Fruit fly (Drosophila melanogaster): Measurements from ENCODE around the gene lost.

Gene lost

dm6 chr3R:4394654-4395581 is 8.0 kb upstream of the lost start (continued):
- TF ChIP-seq so (GFP tag; IDR thresholded peaks at IDR 0.05) = peak; percentile 80; the same call in 2 of the 3 replicates
- TF ChIP-seq nom (GFP tag; optimal IDR thresholded peaks at IDR 0.05) = no peak
- peak; percentile 91 for TF ChIP-seq CG10366 (GFP tag; IDR thresholded peaks at IDR 0.05)
- peak; percentile 82 for TF ChIP-seq Dad (GFP tag; optimal IDR thresholded peaks at IDR 0.05)
- peak; percentile 91 for TF ChIP-seq dmrt99B (tag; optimal IDR thresholded peaks at IDR 0.05)
- peak; percentile 83 for TF ChIP-seq az2 (GFP tag; optimal IDR thresholded peaks at IDR 0.05)
- peak; percentile 39 for TF ChIP-seq CG7928 (GFP tag; optimal IDR thresholded peaks at IDR 0.05)
- TF ChIP-seq Med (GFP tag) = peak; percentile 98
- TF ChIP-seq Sin3A (optimal IDR thresholded peaks at IDR 0.05) = no peak
- TF ChIP-seq YL-1 (GFP tag; optimal IDR thresholded peaks at IDR 0.05) = no peak
- TF ChIP-seq zfh1 (GFP tag; IDR thresholded peaks at IDR 0.05) = peak; percentile 87
- TF ChIP-seq Abd-B (GFP tag; optimal IDR thresholded peaks at IDR 0.05) = peak; percentile 71
- peak; percentile 53; the same call in 1 of the 2 replicates for TF ChIP-seq sens-2 (GFP tag; IDR thresholded peaks at IDR 0.05)
- TF ChIP-seq Side (GFP tag; optimal IDR thresholded peaks at IDR 0.05) = peak; percentile 87
- TF ChIP-seq CG34422 (GFP tag; IDR thresholded peaks at IDR 0.05) = peak; percentile 90
- TF ChIP-seq CG4328 (GFP tag; optimal IDR thresholded peaks at IDR 0.05) = peak; percentile 17
- TF ChIP-seq CG8359 (GFP tag; optimal IDR thresholded peaks at IDR 0.05; ENCODE audit: borderline replicate concordance) = peak; percentile 65
- peak; percentile 95 for TF ChIP-seq lab (GFP tag; optimal IDR thresholded peaks at IDR 0.05)
- no peak for TF ChIP-seq ato (GFP tag; IDR thresholded peaks at IDR 0.05; ENCODE audit: partially characterized antibody)
- TF ChIP-seq emc (GFP tag; optimal IDR thresholded peaks at IDR 0.05) = peak; percentile 73
- peak; percentile 78 for TF ChIP-seq exex (tag; optimal IDR thresholded peaks at IDR 0.05)
- TF ChIP-seq CG4730 (GFP tag; IDR thresholded peaks at IDR 0.05) = peak; percentile 83
- TF ChIP-seq bbx (GFP tag; IDR thresholded peaks at IDR 0.05; ENCODE audit: partially characterized antibody) = no peak
- TF ChIP-seq Doc2 (GFP tag; IDR thresholded peaks at IDR 0.05) = no peak
- no peak for TF ChIP-seq fd102C (GFP tag; optimal IDR thresholded peaks at IDR 0.05)
- no peak for TF ChIP-seq bigmax (GFP tag; optimal IDR thresholded peaks at IDR 0.05)
- peak; percentile 80 for TF ChIP-seq CG31365 (tag; optimal IDR thresholded peaks at IDR 0.05)
- TF ChIP-seq hbn (GFP tag; IDR thresholded peaks at IDR 0.05; ENCODE audit: partially characterized antibody) = no peak
- peak; percentile 37 for TF ChIP-seq CTCF (GFP tag; optimal IDR thresholded peaks at IDR 0.05)
- peak; percentile 44 for TF ChIP-seq CG10462 (GFP tag; optimal IDR thresholded peaks at IDR 0.05)
- peak; percentile 41 for TF ChIP-seq CG4282 (GFP tag; optimal IDR thresholded peaks at IDR 0.05)
- peak; percentile 54 for TF ChIP-seq CG14965 (GFP tag; optimal IDR thresholded peaks at IDR 0.05; ENCODE audit: borderline replicate concordance)
- TF ChIP-seq ssp (GFP tag; IDR thresholded peaks at IDR 0.05) = peak; percentile 72
- TF ChIP-seq CG4707 (GFP tag; optimal IDR thresholded peaks at IDR 0.05) = peak; percentile 52
- TF ChIP-seq CG2120 (GFP tag; optimal IDR thresholded peaks at IDR 0.05) = peak; percentile 93
- TF ChIP-seq onecut (GFP tag; IDR thresholded peaks at IDR 0.05) = peak; percentile 74
- TF ChIP-seq CG18262 (tag; optimal IDR thresholded peaks at IDR 0.05) = peak; percentile 89
- no peak for TF ChIP-seq aop (GFP tag; IDR thresholded peaks at IDR 0.05)
- TF ChIP-seq CG14860 (GFP tag; IDR thresholded peaks at IDR 0.05; ENCODE audit: partially characterized antibody) = no peak
- TF ChIP-seq CG9876 (GFP tag; optimal IDR thresholded peaks at IDR 0.05) = peak; percentile 81
- TF ChIP-seq gsb (GFP tag; IDR thresholded peaks at IDR 0.05) = peak; percentile 71
- peak; percentile 99 for TF ChIP-seq D19A (tag; optimal IDR thresholded peaks at IDR 0.05)
- TF ChIP-seq knrl (GFP tag; IDR thresholded peaks at IDR 0.05; ENCODE audit: partially characterized antibody) = no peak
- peak; percentile 84 for TF ChIP-seq Xrp1 (GFP tag; IDR thresholded peaks at IDR 0.05)
- TF ChIP-seq dpn (GFP tag; optimal IDR thresholded peaks at IDR 0.05) = peak; percentile 86 to 91
- peak; percentile 75 for TF ChIP-seq CG1233 (GFP tag; optimal IDR thresholded peaks at IDR 0.05)
- peak; percentile 84 for TF ChIP-seq tx (GFP tag; optimal IDR thresholded peaks at IDR 0.05)
- TF ChIP-seq Kr (GFP tag; optimal IDR thresholded peaks at IDR 0.05) = no peak
- peak; percentile 75 for TF ChIP-seq tin (GFP tag; optimal IDR thresholded peaks at IDR 0.05)

Data from whole organism, embryonic.